Worm (Caenorhabditis elegans) whole organism, midembryonic: Measurements from ENCODE around the gene F18A12.2.
A peak's percentile ranks its signal among the peaks of the same experiment; 100 is the strongest.

Experiments used
- T22C8.4 ChIP-seq: fragments of 200-800 bp; sonication (Bioruptor generic); IDR thresholded peaks from 2 replicates; pipeline ENCODE4 v1.3.6; 2022; ENCODE audit warnings: missing genetic modification characterization, missing compliant biosample characterization
- cog-1 ChIP-seq: sonication (generic microtip); optimal IDR thresholded peaks from 2 replicates; lab custom pipeline; 2016; ENCODE audit warnings: missing genetic modification characterization, missing compliant biosample characterization
- flt-1 ChIP-seq: fragments of 200-800 bp; sonication (Bioruptor generic); IDR thresholded peaks from 2 replicates; pipeline ENCODE4 v1.3.6; 2022; ENCODE audit warnings: missing genetic modification characterization, missing compliant biosample characterization
- klf-2 ChIP-seq: fragments of 200-800 bp; sonication (Bioruptor generic); conservative IDR thresholded peaks from 2 replicates; pipeline ENCODE4 v1.3.6; 2022; ENCODE audit warnings: missing genetic modification reagents, missing genetic modification characterization, missing compliant biosample characterization
- med-1 ChIP-seq: sonication (generic microtip); optimal IDR thresholded peaks from 2 replicates; lab custom pipeline; 2017; ENCODE audit warnings: missing genetic modification characterization, mild to moderate bottlenecking, missing compliant biosample characterization, antibody characterized with exemption, missing genetic modification reagents; ENCODE audit not compliant: insufficient read depth
- tab-1 ChIP-seq: fragments of 200-800 bp; sonication (Bioruptor generic); IDR thresholded peaks from 2 replicates; pipeline ENCODE4 v1.3.6; 2022; ENCODE audit warnings: missing genetic modification characterization, missing compliant biosample characterization
- ztf-23 ChIP-seq: fragments of 200-800 bp; sonication (Bioruptor generic); IDR thresholded peaks from 2 replicates; pipeline ENCODE4 v1.3.6; 2022; ENCODE audit warnings: missing genetic modification reagents, missing genetic modification characterization, missing compliant biosample characterization
- ztf-29 ChIP-seq: fragments of 200-800 bp; sonication (Bioruptor generic); IDR thresholded peaks from 2 replicates; pipeline ENCODE4 v1.3.6; 2022; ENCODE audit warnings: missing genetic modification reagents, missing genetic modification characterization, missing compliant biosample characterization

DNA sequence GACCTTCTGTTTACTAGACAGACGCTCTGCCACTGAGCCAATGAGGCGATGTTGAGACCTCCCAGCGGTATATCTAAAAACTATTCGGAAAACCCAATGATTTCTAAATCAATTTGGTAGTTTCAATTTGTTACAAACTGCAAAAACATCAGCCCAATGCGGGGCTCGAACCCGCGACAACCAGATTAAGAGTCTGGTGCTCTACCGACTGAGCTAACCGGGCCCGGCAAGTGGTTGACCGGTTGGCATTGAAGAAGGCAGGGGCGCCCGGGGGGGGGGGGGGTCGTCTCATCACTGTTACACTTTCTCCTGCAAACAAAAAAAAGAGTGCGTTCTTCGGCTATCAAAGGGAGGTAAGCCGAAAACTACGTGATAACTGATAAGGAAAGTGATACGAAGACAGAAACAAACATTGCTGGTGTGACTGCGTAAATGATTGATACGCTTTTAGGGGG lies 24.6 kb downstream of the F18A12.2 start:
- TF ChIP-seq med-1 (GFP tag; lab: Kevin White, UChicago) (no peak), cog-1 (tag; lab: Kevin White, UChicago) (peak; percentile 14), klf-2 (GFP tag; lab: Robert Waterston, UW) (no peak), ztf-29 (GFP tag; lab: Robert Waterston, UW) (0 out of 2 replicates have a peak, but pooled peaks have one; percentile 35), flt-1 (peak; percentile 85), T22C8.4 (GFP tag; lab: Robert Waterston, UW) (peak; percentile 62; the same call in 1 of the 2 replicates), tab-1 (peak; percentile 84), ztf-23 (GFP tag; lab: Robert Waterston, UW) (peak; percentile 72)
